Worm (Caenorhabditis elegans): ENCODE measurements around the gene C37C3.17.

ce11 chrV:7884441-7884840, 22.7 kb upstream of the C37C3.17 start:
- TF ChIP-seq nhr-76 (tag; optimal IDR thresholded peaks at IDR 0.05), result no peak
- TF ChIP-seq T20F7.1 (GFP tag; optimal IDR thresholded peaks at IDR 0.05), result no peak
